Fruit fly (Drosophila melanogaster) whole organism, embryonic: Measurements from ENCODE around the gene CG42784.

Experiments
- ATbp ChIP-seq: fragments of 200-800 bp; sonication (Bioruptor generic); optimal IDR thresholded peaks from 2 replicates; lab custom pipeline; 2017; ENCODE audit warnings: missing biosample characterization, mild to moderate bottlenecking, missing genetic modification characterization, missing genetic modification reagents
- BEAF-32 ChIP-seq: fragments of 200-800 bp; sonication (Bioruptor generic); optimal IDR thresholded peaks from 3 replicates; lab custom pipeline; 2017; ENCODE audit warnings: missing biosample characterization, missing genetic modification characterization, mild to moderate bottlenecking, moderate library complexity, missing genetic modification reagents
- CG11695 ChIP-seq: fragments of 200-800 bp; sonication (Bioruptor generic); IDR thresholded peaks from 3 replicates; pipeline ENCODE4 v1.3.6; 2022; ENCODE audit warnings: missing biosample characterization, missing genetic modification characterization
- CG1233 ChIP-seq: fragments of 200-800 bp; sonication (Bioruptor generic); optimal IDR thresholded peaks from 4 replicates; lab custom pipeline; 2018; ENCODE audit warnings: missing biosample characterization, mild to moderate bottlenecking, missing genetic modification characterization
- CG16813 ChIP-seq: fragments of 200-800 bp; sonication (Bioruptor generic); IDR thresholded peaks from 3 replicates; pipeline ENCODE4 v1.3.6; 2022; ENCODE audit warnings: missing biosample characterization, missing genetic modification characterization; ENCODE audit not compliant: partially characterized antibody
- CG18599 ChIP-seq: fragments of 200-800 bp; sonication (Bioruptor generic); optimal IDR thresholded peaks from 3 replicates; lab custom pipeline; 2017; ENCODE audit warnings: missing biosample characterization, missing genetic modification characterization, mild to moderate bottlenecking, moderate library complexity, missing genetic modification reagents
- CG2712 ChIP-seq: fragments of 200-800 bp; optimal IDR thresholded peaks from 3 replicates; lab custom pipeline; 2019; ENCODE audit warnings: missing biosample characterization, mild to moderate bottlenecking, missing genetic modification characterization, moderate library complexity
- CG31388 ChIP-seq: fragments of 200-800 bp; sonication (Bioruptor generic); optimal IDR thresholded peaks from 2 replicates; lab custom pipeline; 2016; ENCODE audit warnings: missing biosample characterization, missing genetic modification characterization
- CG6175 ChIP-seq: fragments of 200-800 bp; sonication (Bioruptor generic); IDR thresholded peaks from 3 replicates; pipeline ENCODE4 v1.3.6; 2022; ENCODE audit warnings: missing biosample characterization, missing genetic modification characterization
- CG6254 ChIP-seq: fragments of 200-800 bp; sonication (Bioruptor generic); optimal IDR thresholded peaks from 3 replicates; lab custom pipeline; 2017; ENCODE audit warnings: mild to moderate bottlenecking, missing biosample characterization, missing genetic modification reagents, missing genetic modification characterization
- CG6854 ChIP-seq: fragments of 200-800 bp; sonication (Bioruptor generic); optimal IDR thresholded peaks from 3 replicates; lab custom pipeline; 2017; ENCODE audit warnings: missing biosample characterization, mild to moderate bottlenecking, missing genetic modification characterization
- CG7271 ChIP-seq: fragments of 200-800 bp; sonication (Bioruptor generic); optimal IDR thresholded peaks from 2 replicates; lab custom pipeline; 2018; ENCODE audit warnings: missing biosample characterization, mild to moderate bottlenecking, missing genetic modification characterization, moderate library complexity
- CG7357 ChIP-seq: fragments of 200-800 bp; sonication (Bioruptor generic); IDR thresholded peaks from 3 replicates; pipeline ENCODE4 v1.3.6; 2022; ENCODE audit warnings: missing biosample characterization, missing genetic modification characterization
- CG8388 ChIP-seq: fragments of 200-800 bp; sonication (Bioruptor generic); optimal IDR thresholded peaks from 2 replicates; lab custom pipeline; 2019; ENCODE audit warnings: missing biosample characterization, mild to moderate bottlenecking, missing genetic modification characterization, moderate library complexity
- CG8478 ChIP-seq: fragments of >200 bp; optimal IDR thresholded peaks from 2 replicates; lab custom pipeline; 2018
- CG9609 ChIP-seq: fragments of 200-800 bp; sonication (Bioruptor generic); optimal IDR thresholded peaks from 3 replicates; lab custom pipeline; 2016; ENCODE audit warnings: missing biosample characterization, missing genetic modification characterization
- Dfd ChIP-seq, 2 experiments: fragments of >200 bp; optimal IDR thresholded peaks; 2 replicates each; lab custom pipeline; 2017; ENCODE audit warnings: missing biosample characterization in 2 of 2, missing genetic modification characterization in 2 of 2
- Dll ChIP-seq: fragments of 200-800 bp; sonication (Bioruptor generic); IDR thresholded peaks from 4 replicates; pipeline ENCODE4 v1.3.6; 2022; ENCODE audit warnings: missing biosample characterization, missing genetic modification characterization; ENCODE audit not compliant: partially characterized antibody
- ERR ChIP-seq: fragments of 200-800 bp; sonication (Bioruptor generic); optimal IDR thresholded peaks from 2 replicates; lab custom pipeline; 2016; ENCODE audit warnings: missing biosample characterization, missing genetic modification characterization
- Hr3 ChIP-seq: fragments of 200-800 bp; sonication (Bioruptor generic); optimal IDR thresholded peaks from 3 replicates; lab custom pipeline; 2016; ENCODE audit warnings: missing biosample characterization, missing genetic modification characterization
- Mes4 ChIP-seq: fragments of 200-800 bp; sonication (Bioruptor generic); optimal IDR thresholded peaks from 2 replicates; lab custom pipeline; 2016; ENCODE audit warnings: missing biosample characterization, missing genetic modification characterization
- Myb ChIP-seq: fragments of 200-800 bp; sonication (Bioruptor generic); optimal IDR thresholded peaks from 2 replicates; lab custom pipeline; 2016; ENCODE audit warnings: missing biosample characterization, missing genetic modification characterization
- NC2β ChIP-seq: fragments of 200-800 bp; sonication (Bioruptor generic); optimal IDR thresholded peaks from 2 replicates; lab custom pipeline; 2016; ENCODE audit warnings: missing biosample characterization, missing genetic modification characterization
- Nf-YC ChIP-seq: fragments of 200-800 bp; optimal IDR thresholded peaks from 3 replicates; lab custom pipeline; 2019; ENCODE audit warnings: missing biosample characterization, mild to moderate bottlenecking, missing genetic modification characterization, moderate library complexity
- Optix ChIP-seq: fragments of 200-800 bp; sonication (Bioruptor generic); IDR thresholded peaks from 3 replicates; pipeline ENCODE4 v1.3.6; 2022; ENCODE audit warnings: missing biosample characterization, missing genetic modification characterization
- Ptx1 ChIP-seq: fragments of 200-800 bp; sonication (Bioruptor generic); IDR thresholded peaks from 2 replicates; pipeline ENCODE4 v1.3.6; 2022; ENCODE audit warnings: missing biosample characterization, missing genetic modification characterization
- Sry-β ChIP-seq: fragments of 200-800 bp; sonication (Bioruptor generic); optimal IDR thresholded peaks from 2 replicates; lab custom pipeline; 2018; ENCODE audit warnings: missing biosample characterization, mild to moderate bottlenecking, missing genetic modification characterization, moderate library complexity
- Sry-δ ChIP-seq: fragments of 200-800 bp; sonication (Bioruptor generic); optimal IDR thresholded peaks from 2 replicates; lab custom pipeline; 2016; ENCODE audit warnings: missing biosample characterization, missing genetic modification characterization
- Stat92E ChIP-seq, 3 experiments: fragments of >200 bp in 2 of 3; fragments of 200-800 bp in 1 of 3; sonication (Bioruptor generic) in 1 of 3; optimal IDR thresholded peaks; 2 replicates each; lab custom pipeline; 2017 to 2019; ENCODE audit warnings: missing biosample characterization in 3 of 3, missing genetic modification characterization in 3 of 3, mild to moderate bottlenecking in 1 of 3, moderate library complexity in 1 of 3
- bcd ChIP-seq: fragments of 200-800 bp; sonication (Bioruptor generic); optimal IDR thresholded peaks from 2 replicates; lab custom pipeline; 2017; ENCODE audit warnings: missing biosample characterization, mild to moderate bottlenecking, missing genetic modification characterization
- caup ChIP-seq: fragments of 200-800 bp; sonication (Bioruptor generic); optimal IDR thresholded peaks from 3 replicates; lab custom pipeline; 2017; ENCODE audit warnings: missing biosample characterization, mild to moderate bottlenecking, missing genetic modification characterization, moderate library complexity; ENCODE audit not compliant: severe bottlenecking
- exex ChIP-seq: fragments of 200-800 bp; sonication (Bioruptor generic); optimal IDR thresholded peaks from 4 replicates; lab custom pipeline; 2018; ENCODE audit warnings: missing biosample characterization, mild to moderate bottlenecking, missing genetic modification characterization, moderate library complexity
- gsb ChIP-seq: fragments of 200-800 bp; sonication (Bioruptor generic); IDR thresholded peaks from 2 replicates; pipeline ENCODE4 v1.3.6; 2022; ENCODE audit warnings: missing biosample characterization, missing genetic modification characterization
- h ChIP-seq: fragments of >200 bp; optimal IDR thresholded peaks from 2 replicates; lab custom pipeline; 2017
- hb ChIP-seq: fragments of 200-800 bp; sonication (Bioruptor generic); IDR thresholded peaks from 3 replicates; pipeline ENCODE4 v1.3.6; 2022; ENCODE audit warnings: missing biosample characterization, missing genetic modification characterization; ENCODE audit not compliant: partially characterized antibody
- hth ChIP-seq: fragments of >200 bp; optimal IDR thresholded peaks from 2 replicates; lab custom pipeline; 2017; ENCODE audit warnings: inconsistent platforms
- jigr1 ChIP-seq: fragments of 200-800 bp; sonication (Bioruptor generic); IDR thresholded peaks from 3 replicates; pipeline ENCODE4 v1.3.6; 2022; ENCODE audit warnings: missing biosample characterization, missing genetic modification characterization
- lola ChIP-seq, 3 experiments: fragments of >200 bp in 2 of 3; fragments of 200-800 bp in 1 of 3; sonication (Bioruptor generic) in 1 of 3; optimal IDR thresholded peaks; 2 replicates each; lab custom pipeline; 2017 to 2019; ENCODE audit warnings: missing biosample characterization in 3 of 3, missing genetic modification characterization in 3 of 3, mild to moderate bottlenecking in 1 of 3, moderate library complexity in 1 of 3
- nerfin-1 ChIP-seq: fragments of 200-800 bp; sonication (Bioruptor generic); optimal IDR thresholded peaks from 3 replicates; lab custom pipeline; 2019; ENCODE audit warnings: missing biosample characterization, mild to moderate bottlenecking, missing genetic modification characterization, moderate library complexity
- onecut ChIP-seq: fragments of 200-800 bp; sonication (Bioruptor generic); IDR thresholded peaks from 2 replicates; pipeline ENCODE4 v1.3.6; 2022; ENCODE audit warnings: missing biosample characterization, missing genetic modification characterization
- pfk ChIP-seq: fragments of 200-800 bp; sonication (Bioruptor generic); optimal IDR thresholded peaks from 2 replicates; lab custom pipeline; 2018; ENCODE audit warnings: missing biosample characterization, mild to moderate bottlenecking, missing genetic modification characterization, moderate library complexity
- prd ChIP-seq, 3 experiments: fragments of >200 bp in 2 of 3; fragments of 200-800 bp in 1 of 3; sonication (Bioruptor generic) in 1 of 3; optimal IDR thresholded peaks in 2 of 3; IDR thresholded peaks in 1 of 3; 2 replicates in 2 of 3; 3 replicates in 1 of 3; pipeline versions ENCODE4 v1.3.6 to Lab custom; 2017 to 2022; ENCODE audit warnings: missing biosample characterization in 1 of 3, missing genetic modification characterization in 1 of 3
- sens-2 ChIP-seq: fragments of 200-800 bp; sonication (Bioruptor generic); IDR thresholded peaks from 2 replicates; pipeline ENCODE4 v1.3.6; 2022; ENCODE audit warnings: missing biosample characterization, missing genetic modification characterization
- sna ChIP-seq: fragments of 200-800 bp; sonication (Bioruptor generic); IDR thresholded peaks from 2 replicates; pipeline ENCODE4 v1.3.6; 2022; ENCODE audit warnings: missing biosample characterization, missing genetic modification characterization; ENCODE audit not compliant: partially characterized antibody
- wdn ChIP-seq: fragments of 200-800 bp; sonication (Bioruptor generic); IDR thresholded peaks from 2 replicates; pipeline ENCODE4 v1.3.6; 2022; ENCODE audit warnings: missing biosample characterization, missing genetic modification characterization

The CG42784 gene

DNA sequence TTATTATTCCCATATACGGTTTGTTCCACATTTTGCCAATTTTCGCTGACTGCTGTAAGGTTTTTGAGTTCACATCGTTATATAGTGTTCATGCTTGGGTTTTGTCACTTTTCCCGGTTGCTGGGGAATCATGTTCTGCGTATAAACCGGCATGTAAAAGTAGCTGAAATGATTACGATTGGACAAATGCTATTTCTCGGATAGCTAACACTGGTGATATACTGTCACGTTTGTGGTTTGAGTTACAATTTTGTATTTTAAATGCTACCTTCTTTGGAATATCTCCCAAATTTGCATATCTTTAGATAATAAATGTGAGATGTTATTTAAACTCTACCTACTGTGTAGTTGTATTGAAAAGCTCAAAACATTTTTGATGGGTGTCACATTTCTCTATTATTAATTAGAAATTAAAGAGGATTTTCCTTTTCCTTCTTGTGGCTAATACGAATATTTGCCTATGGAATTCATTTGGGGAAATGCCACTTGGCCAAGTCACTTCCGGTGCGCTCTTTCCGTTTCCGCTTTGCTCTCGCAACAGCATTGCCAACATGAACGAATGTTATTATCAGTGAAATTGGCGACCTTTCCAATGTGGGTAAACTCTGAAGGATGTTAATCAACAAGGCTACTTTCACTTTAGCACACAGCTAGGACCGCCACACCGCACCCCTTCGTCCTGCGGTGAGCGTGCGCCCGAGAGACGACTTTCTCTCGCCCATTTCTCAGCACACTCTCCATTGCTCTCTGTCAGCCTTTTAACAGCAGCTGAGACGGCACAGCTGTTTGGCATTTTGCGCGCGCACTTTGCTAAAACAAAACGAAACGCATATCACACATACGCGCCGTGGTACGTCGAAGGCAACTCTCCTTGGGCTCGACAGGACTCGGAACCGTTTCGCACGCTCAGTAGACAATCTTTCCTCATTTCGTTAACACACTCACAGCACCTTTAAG, at the start of gene CG42784, which contains the start of the genes CG16956 and CG43850 (continued):
- TF ChIP-seq bcd (GFP tag; lab: Kevin White, UChicago) (peak; percentile 46), CG6175 (GFP tag; lab: Robert Waterston, UW) (no peak), Nf-YC (peak; percentile 49), Dfd (GFP tag; optimal IDR thresholded peaks at IDR 0.05; lab: Kevin White, UChicago) (no peak), prd (optimal IDR thresholded peaks at IDR 0.05; lab: Kevin White, UChicago) (no peak), prd (GFP tag; IDR thresholded peaks at IDR 0.05; lab: Robert Waterston, UW) (no peak), CG11695 (peak; percentile 20; the same call in 1 of the 3 replicates), Hr3 (GFP tag; lab: Kevin White, UChicago) (no peak), Myb (GFP tag; lab: Kevin White, UChicago) (no peak), gsb (no peak), exex (tag; lab: Kevin White, UChicago) (peak; percentile 48), Dll (no peak), ERR (no peak), Stat92E (GFP tag; optimal IDR thresholded peaks at IDR 0.05; lab: Kevin White, UChicago) (no peak), lola (GFP tag; optimal IDR thresholded peaks at IDR 0.05; lab: Kevin White, UChicago) (no peak), h (lab: Kevin White, UChicago) (no peak), onecut (GFP tag; lab: Robert Waterston, UW) (peak; percentile 59), CG6254 (GFP tag; lab: Kevin White, UChicago) (no peak), CG1233 (GFP tag; lab: Kevin White, UChicago) (peak; percentile 69), Sry-δ (GFP tag; lab: Kevin White, UChicago) (no peak), jigr1 (GFP tag; lab: Robert Waterston, UW) (no peak), CG7271 (peak; percentile 2), CG7357 (GFP tag; lab: Robert Waterston, UW) (no peak), BEAF-32 (GFP tag; lab: Kevin White, UChicago) (no peak), hth (lab: Kevin White, UChicago) (no peak), Sry-β (no peak), CG2712 (tag; lab: Kevin White, UChicago) (no peak), Optix (GFP tag; lab: Robert Waterston, UW) (no peak), CG9609 (GFP tag; lab: Kevin White, UChicago) (no peak), wdn (GFP tag; lab: Robert Waterston, UW) (no peak), CG31388 (GFP tag; lab: Kevin White, UChicago) (no peak), nerfin-1 (no peak), hb (no peak), sens-2 (GFP tag; lab: Robert Waterston, UW) (peak; percentile 20; the same call in 1 of the 2 replicates), Ptx1 (GFP tag; lab: Robert Waterston, UW) (no peak), CG16813 (GFP tag; lab: Robert Waterston, UW) (no peak), NC2β (GFP tag; lab: Kevin White, UChicago) (no peak), sna (GFP tag; lab: Robert Waterston, UW) (no peak), pfk (GFP tag; lab: Kevin White, UChicago) (peak; percentile 58), CG6854 (GFP tag; lab: Kevin White, UChicago) (peak; percentile 84), CG8388 (GFP tag; lab: Kevin White, UChicago) (peak; percentile 13), Mes4 (GFP tag; lab: Kevin White, UChicago) (peak; percentile 23), caup (GFP tag; lab: Kevin White, UChicago) (peak; percentile 89), CG18599 (GFP tag; lab: Kevin White, UChicago) (peak; percentile 88), ATbp (GFP tag; lab: Kevin White, UChicago) (peak; percentile 66), CG8478 (no peak)
